Worm (Caenorhabditis elegans) whole organism, L1 larva: Measurements from ENCODE around the gene nlp-5.
A peak's percentile ranks its signal among the peaks of the same experiment; 100 is the strongest.

Source experiments
- C04F5.9 ChIP-seq: sonication (generic microtip); optimal IDR thresholded peaks from 2 replicates; lab custom pipeline; 2016; ENCODE audit warnings: missing genetic modification characterization, missing compliant biosample characterization
- C16A3.4 ChIP-seq: fragments of 150-350 bp; optimal IDR thresholded peaks from 2 replicates; lab custom pipeline; 2014; ENCODE audit warnings: missing biosample characterization, missing genetic modification characterization
- C34B4.2 ChIP-seq: sonication (generic microtip); optimal IDR thresholded peaks from 2 replicates; lab custom pipeline; 2017; ENCODE audit warnings: mild to moderate bottlenecking, missing genetic modification characterization, missing compliant biosample characterization
- F16B12.6 ChIP-seq: fragments of 150-350 bp; optimal IDR thresholded peaks from 2 replicates; lab custom pipeline; 2014; ENCODE audit warnings: missing biosample characterization, missing genetic modification characterization
- alr-1 ChIP-seq: fragments of 200-800 bp; sonication (Bioruptor generic); optimal IDR thresholded peaks from 2 replicates; lab custom pipeline; 2018; ENCODE audit warnings: borderline replicate concordance, mild to moderate bottlenecking, missing genetic modification characterization, missing compliant biosample characterization
- aly-2 ChIP-seq: fragments of 150-350 bp; optimal IDR thresholded peaks from 2 replicates; lab custom pipeline; 2014; ENCODE audit warnings: missing biosample characterization, missing genetic modification characterization
- blmp-1 ChIP-seq: fragments of 150-350 bp; optimal IDR thresholded peaks from 2 replicates; lab custom pipeline; 2014; ENCODE audit warnings: missing biosample characterization, missing genetic modification characterization
- ceh-8 ChIP-seq: fragments of 200-800 bp; sonication (Bioruptor generic); optimal IDR thresholded peaks from 2 replicates; lab custom pipeline; 2018; ENCODE audit warnings: mild to moderate bottlenecking, missing genetic modification characterization, moderate library complexity, missing compliant biosample characterization
- ceh-88 ChIP-seq: fragments of 200-800 bp; sonication (Bioruptor generic); IDR thresholded peaks from 2 replicates; pipeline ENCODE4 v1.3.6; 2022; ENCODE audit warnings: missing genetic modification characterization, missing compliant biosample characterization
- efl-1 ChIP-seq, 4 experiments: fragments of 150-350 bp; optimal IDR thresholded peaks in 3 of 4; peaks in 1 of 4; 1 replicate in 1 of 4; 2 replicates in 3 of 4; lab custom pipeline; 2014; ENCODE audit warnings: missing biosample characterization in 2 of 4, missing genetic modification characterization in 2 of 4, missing genetic modification reagents in 2 of 4
- efl-3 ChIP-seq: fragments of 200-800 bp; sonication (Bioruptor generic); optimal IDR thresholded peaks from 2 replicates; lab custom pipeline; 2018; ENCODE audit warnings: mild to moderate bottlenecking, missing genetic modification characterization, missing compliant biosample characterization
- egl-27 ChIP-seq, 2 experiments: fragments of 150-350 bp in 1 of 2; sonication (generic microtip); optimal IDR thresholded peaks; 3 replicates each; lab custom pipeline; 2017 to 2018; ENCODE audit warnings: missing biosample characterization in 2 of 2, missing genetic modification characterization in 2 of 2, missing genetic modification reagents in 2 of 2
- elt-3 ChIP-seq, 6 experiments: fragments of 150-350 bp in 1 of 6; sonication (generic microtip); optimal IDR thresholded peaks; 2 replicates each; lab custom pipeline; 2017 to 2018; ENCODE audit warnings: missing biosample characterization in 6 of 6, missing genetic modification characterization in 6 of 6, inconsistent platforms in 1 of 6
- fkh-10 ChIP-seq: sonication (generic microtip); optimal IDR thresholded peaks from 2 replicates; lab custom pipeline; 2017; ENCODE audit warnings: missing biosample characterization, missing genetic modification reagents, missing genetic modification characterization
- fkh-4 ChIP-seq: sonication (generic microtip); optimal IDR thresholded peaks from 2 replicates; lab custom pipeline; 2016; ENCODE audit warnings: missing compliant biosample characterization, missing genetic modification characterization, borderline replicate concordance
- fos-1 ChIP-seq: fragments of 150-350 bp; optimal IDR thresholded peaks from 2 replicates; lab custom pipeline; 2014; ENCODE audit warnings: missing biosample characterization, missing genetic modification characterization
- grh-1 ChIP-seq: fragments of 200-800 bp; sonication (Bioruptor generic); IDR thresholded peaks from 2 replicates; pipeline ENCODE4 v1.3.6; 2022; ENCODE audit warnings: missing genetic modification reagents, missing genetic modification characterization, missing compliant biosample characterization
- hlh-17 ChIP-seq: fragments of 200-800 bp; sonication (Bioruptor generic); optimal IDR thresholded peaks from 2 replicates; lab custom pipeline; 2018; ENCODE audit warnings: missing genetic modification characterization, mild to moderate bottlenecking, missing compliant biosample characterization, moderate library complexity, borderline replicate concordance
- hpl-2 ChIP-seq: fragments of 150-350 bp; optimal IDR thresholded peaks from 2 replicates; lab custom pipeline; 2014; ENCODE audit warnings: missing biosample characterization, missing genetic modification reagents, missing genetic modification characterization
- irx-1 ChIP-seq: sonication (generic microtip); optimal IDR thresholded peaks from 2 replicates; lab custom pipeline; 2016; ENCODE audit warnings: missing genetic modification characterization, missing compliant biosample characterization
- jun-1 ChIP-seq: fragments of 150-350 bp; optimal IDR thresholded peaks from 2 replicates; lab custom pipeline; 2014; ENCODE audit warnings: missing biosample characterization, missing genetic modification reagents, missing genetic modification characterization
- lin-13 ChIP-seq: fragments of 150-350 bp; optimal IDR thresholded peaks from 2 replicates; lab custom pipeline; 2014; ENCODE audit warnings: missing biosample characterization, missing genetic modification reagents, missing genetic modification characterization
- lin-14 ChIP-seq: fragments of 200-800 bp; sonication (Bioruptor generic); optimal IDR thresholded peaks from 2 replicates; lab custom pipeline; 2018; ENCODE audit warnings: mild to moderate bottlenecking, missing genetic modification characterization, moderate library complexity, missing compliant biosample characterization
- lin-15B ChIP-seq: fragments of 150-350 bp; sonication (generic microtip); optimal IDR thresholded peaks from 3 replicates; lab custom pipeline; 2014; ENCODE audit warnings: missing biosample characterization, missing genetic modification characterization
- lin-35 ChIP-seq, 2 experiments: fragments of 150-350 bp; optimal IDR thresholded peaks; 2 replicates each; lab custom pipeline; 2014; ENCODE audit warnings: missing biosample characterization in 2 of 2, missing genetic modification characterization in 2 of 2, missing genetic modification reagents in 2 of 2
- lin-39 ChIP-seq: fragments of 150-350 bp; optimal IDR thresholded peaks from 2 replicates; lab custom pipeline; 2014; ENCODE audit warnings: missing biosample characterization, missing genetic modification reagents, missing genetic modification characterization
- mab-9 ChIP-seq: fragments of 200-800 bp; sonication (Bioruptor generic); IDR thresholded peaks from 2 replicates; pipeline ENCODE4 v1.3.6; 2022; ENCODE audit warnings: missing genetic modification reagents, missing genetic modification characterization, missing compliant biosample characterization
- mdl-1 ChIP-seq, 2 experiments: fragments of 150-350 bp; optimal IDR thresholded peaks; 2 replicates each; lab custom pipeline; 2014 to 2017; ENCODE audit warnings: missing biosample characterization in 2 of 2, missing genetic modification characterization in 2 of 2, inconsistent platforms in 1 of 2
- mef-2 ChIP-seq: fragments of 150-350 bp; optimal IDR thresholded peaks from 2 replicates; lab custom pipeline; 2014; ENCODE audit warnings: missing biosample characterization, missing genetic modification characterization
- nhr-19 ChIP-seq: fragments of 200-800 bp; sonication (Bioruptor generic); conservative IDR thresholded peaks from 2 replicates; pipeline ENCODE4 v1.3.6; 2022; ENCODE audit warnings: missing genetic modification characterization, missing compliant biosample characterization
- nhr-20 ChIP-seq: sonication (generic microtip); optimal IDR thresholded peaks from 2 replicates; lab custom pipeline; 2016; ENCODE audit warnings: mild to moderate bottlenecking, missing genetic modification characterization, missing compliant biosample characterization
- nhr-237 ChIP-seq: fragments of 150-350 bp; optimal IDR thresholded peaks from 2 replicates; lab custom pipeline; 2014; ENCODE audit warnings: missing biosample characterization, missing genetic modification characterization
- nhr-28 ChIP-seq: fragments of 150-350 bp; optimal IDR thresholded peaks from 2 replicates; lab custom pipeline; 2014; ENCODE audit warnings: missing biosample characterization, missing genetic modification characterization
- nhr-47 ChIP-seq: sonication (generic microtip); optimal IDR thresholded peaks from 2 replicates; lab custom pipeline; 2016; ENCODE audit warnings: mild to moderate bottlenecking, missing genetic modification characterization, moderate library complexity, missing compliant biosample characterization
- nhr-71 ChIP-seq: sonication (generic microtip); optimal IDR thresholded peaks from 2 replicates; lab custom pipeline; 2016; ENCODE audit warnings: mild to moderate bottlenecking, missing genetic modification characterization, moderate library complexity, missing compliant biosample characterization
- nhr-76 ChIP-seq: sonication (generic microtip); optimal IDR thresholded peaks from 2 replicates; lab custom pipeline; 2017; ENCODE audit warnings: missing biosample characterization, missing genetic modification characterization
- nhr-90 ChIP-seq: sonication (generic microtip); optimal IDR thresholded peaks from 2 replicates; lab custom pipeline; 2016; ENCODE audit warnings: mild to moderate bottlenecking, missing genetic modification characterization, missing compliant biosample characterization; ENCODE audit not compliant: poor library complexity
- pax-3 ChIP-seq: fragments of 200-800 bp; sonication (Bioruptor generic); optimal IDR thresholded peaks from 2 replicates; lab custom pipeline; 2018; ENCODE audit warnings: mild to moderate bottlenecking, missing genetic modification characterization, moderate library complexity, missing compliant biosample characterization
- pqm-1 ChIP-seq: sonication (generic microtip); optimal IDR thresholded peaks from 3 replicates; lab custom pipeline; 2017; ENCODE audit warnings: missing biosample characterization, missing genetic modification characterization
- rnt-1 ChIP-seq: sonication (generic microtip); optimal IDR thresholded peaks from 2 replicates; lab custom pipeline; 2016; ENCODE audit warnings: mild to moderate bottlenecking, missing genetic modification characterization, moderate library complexity, missing compliant biosample characterization
- skn-1 ChIP-seq: fragments of 150-350 bp; optimal IDR thresholded peaks from 2 replicates; lab custom pipeline; 2014; ENCODE audit warnings: missing biosample characterization, missing genetic modification characterization
- sptf-1 ChIP-seq: fragments of 150-350 bp; optimal IDR thresholded peaks from 2 replicates; lab custom pipeline; 2014; ENCODE audit warnings: missing biosample characterization, missing genetic modification characterization
- sup-37 ChIP-seq: fragments of 200-800 bp; sonication (Bioruptor generic); optimal IDR thresholded peaks from 2 replicates; lab custom pipeline; 2018; ENCODE audit warnings: mild to moderate bottlenecking, missing genetic modification characterization, missing compliant biosample characterization
- tbx-2 ChIP-seq: sonication (generic microtip); optimal IDR thresholded peaks from 2 replicates; lab custom pipeline; 2016; ENCODE audit warnings: missing genetic modification characterization, missing compliant biosample characterization
- tlp-1 ChIP-seq: fragments of 150-350 bp; optimal IDR thresholded peaks from 2 replicates; lab custom pipeline; 2014; ENCODE audit warnings: missing biosample characterization, missing genetic modification characterization
- unc-130 ChIP-seq: fragments of 150-350 bp; optimal IDR thresholded peaks from 2 replicates; lab custom pipeline; 2017; ENCODE audit warnings: missing biosample characterization, missing genetic modification characterization, inconsistent platforms
- unc-30 ChIP-seq: sonication (generic microtip); optimal IDR thresholded peaks from 2 replicates; lab custom pipeline; 2017; ENCODE audit warnings: missing biosample characterization, missing genetic modification characterization
- unc-86 ChIP-seq: sonication (generic microtip); optimal IDR thresholded peaks from 2 replicates; lab custom pipeline; 2016; ENCODE audit warnings: missing genetic modification characterization, missing compliant biosample characterization
- unc-98 ChIP-seq: fragments of 200-800 bp; sonication (Bioruptor generic); IDR thresholded peaks from 2 replicates; pipeline ENCODE4 v1.3.6; 2022; ENCODE audit warnings: missing genetic modification characterization, missing compliant biosample characterization
- vab-15 ChIP-seq: sonication (generic microtip); optimal IDR thresholded peaks from 2 replicates; lab custom pipeline; 2017; ENCODE audit warnings: missing genotype, mild to moderate bottlenecking, missing genetic modification characterization, missing compliant biosample characterization
- xbp-1 ChIP-seq: sonication (generic microtip); optimal IDR thresholded peaks from 2 replicates; lab custom pipeline; 2016; ENCODE audit warnings: missing genetic modification characterization, missing compliant biosample characterization
- ztf-11 ChIP-seq, 2 experiments: sonication (generic microtip); optimal IDR thresholded peaks; 2 replicates each; lab custom pipeline; 2016 to 2017; ENCODE audit warnings: missing genetic modification characterization in 2 of 2, missing biosample characterization in 1 of 2, missing compliant biosample characterization in 1 of 2
- ztf-4 ChIP-seq: fragments of 150-350 bp; optimal IDR thresholded peaks from 2 replicates; lab custom pipeline; 2014; ENCODE audit warnings: missing biosample characterization, missing genetic modification characterization

Gene nlp-5

DNA sequence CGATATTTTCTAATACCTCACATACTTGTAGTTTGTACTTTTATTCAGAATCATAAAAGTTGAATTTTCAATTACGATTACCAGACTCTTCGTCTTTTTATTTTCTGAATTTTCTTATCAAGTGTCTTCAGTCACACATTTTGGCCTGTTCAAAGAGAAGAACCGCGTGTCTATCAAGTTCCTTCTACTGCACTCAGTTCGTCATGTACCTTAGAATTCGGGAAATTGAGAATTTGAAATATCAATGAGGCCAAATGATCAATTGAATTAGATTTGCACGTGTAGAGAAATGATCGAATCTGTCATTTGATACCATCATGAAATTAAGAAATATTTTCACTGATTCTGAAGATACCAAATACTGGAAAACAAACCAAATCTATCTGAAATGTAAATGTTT is 25.3 kb downstream of the nlp-5 start:
- no peak for TF ChIP-seq ztf-11 (tag; optimal IDR thresholded peaks at IDR 0.05; lab: Kevin White, UChicago)
- no peak for TF ChIP-seq efl-3
- TF ChIP-seq unc-30 = no peak
- no peak for TF ChIP-seq jun-1 (tag; lab: Kevin White, UChicago)
- TF ChIP-seq rnt-1 = no peak
- no peak for TF ChIP-seq mab-9 (GFP tag; lab: Robert Waterston, UW)
- TF ChIP-seq lin-15B (tag; lab: Kevin White, UChicago) = no peak
- TF ChIP-seq xbp-1 = no peak
- TF ChIP-seq unc-98 = no peak
- no peak for TF ChIP-seq vab-15
- no peak for TF ChIP-seq efl-1 (optimal IDR thresholded peaks at IDR 0.05; lab: Kevin White, UChicago)
- peak in 1 of 2 experiments; percentile 84 for TF ChIP-seq efl-1 (GFP tag; optimal IDR thresholded peaks at IDR 0.05 in 1 of 2; lab: Kevin White, UChicago)
- no peak for TF ChIP-seq fos-1 (tag; lab: Kevin White, UChicago)
- peak; percentile 55 for TF ChIP-seq lin-14 (GFP tag; lab: Kevin White, UChicago)
- TF ChIP-seq unc-130 = no peak
- peak in 1 of 2 experiments; percentile 13 for TF ChIP-seq lin-35 (GFP tag; optimal IDR thresholded peaks at IDR 0.05; lab: Kevin White, UChicago)
- TF ChIP-seq mdl-1 (tag; optimal IDR thresholded peaks at IDR 0.05; lab: Kevin White, UChicago) = peak in 1 of 2 experiments; percentile 33
- TF ChIP-seq C16A3.4 = no peak
- TF ChIP-seq elt-3 (tag; optimal IDR thresholded peaks at IDR 0.05; lab: Kevin White, UChicago) = peak in 1 of 6 experiments; percentile 52
- TF ChIP-seq unc-86 (tag; lab: Kevin White, UChicago) = no peak
- no peak for TF ChIP-seq sup-37
- no peak for TF ChIP-seq irx-1 (tag; lab: Kevin White, UChicago)
- no peak for TF ChIP-seq mef-2 (tag; lab: Kevin White, UChicago)
- peak; percentile 63 for TF ChIP-seq blmp-1 (tag; lab: Kevin White, UChicago)
- no peak for TF ChIP-seq sptf-1 (tag; lab: Kevin White, UChicago)
- TF ChIP-seq nhr-71 (tag; lab: Kevin White, UChicago) = peak; percentile 50
- no peak for TF ChIP-seq pqm-1 (tag; lab: Kevin White, UChicago)
- TF ChIP-seq skn-1 (tag; lab: Kevin White, UChicago) = no peak
- no peak for TF ChIP-seq ceh-8 (GFP tag; lab: Kevin White, UChicago)
- TF ChIP-seq alr-1 = no peak
- TF ChIP-seq nhr-76 (tag; lab: Kevin White, UChicago) = no peak
- peak; percentile 31 for TF ChIP-seq tbx-2 (tag; lab: Kevin White, UChicago)
- peak; percentile 64 for TF ChIP-seq nhr-20 (tag; lab: Kevin White, UChicago)
- no peak for TF ChIP-seq F16B12.6 (tag; lab: Kevin White, UChicago)
- TF ChIP-seq nhr-47 = no peak
- no peak for TF ChIP-seq ceh-88 (GFP tag; lab: Robert Waterston, UW)
- TF ChIP-seq egl-27 (tag; optimal IDR thresholded peaks at IDR 0.05; lab: Kevin White, UChicago) = no peak
- TF ChIP-seq hlh-17 (GFP tag; lab: Kevin White, UChicago) = no peak
- no peak for TF ChIP-seq lin-13 (GFP tag; lab: Kevin White, UChicago)
- no peak for TF ChIP-seq nhr-19
- TF ChIP-seq hpl-2 (GFP tag; lab: Kevin White, UChicago) = no peak
- no peak for TF ChIP-seq nhr-237 (tag; lab: Kevin White, UChicago)
- TF ChIP-seq nhr-90 (tag; lab: Kevin White, UChicago) = peak; percentile 15
- TF ChIP-seq tlp-1 = no peak
- no peak for TF ChIP-seq pax-3 (tag; lab: Kevin White, UChicago)
- no peak for TF ChIP-seq aly-2 (tag; lab: Kevin White, UChicago)
- no peak for TF ChIP-seq C04F5.9 (tag; lab: Kevin White, UChicago)
- TF ChIP-seq fkh-4 (tag; lab: Kevin White, UChicago) = no peak
- TF ChIP-seq C34B4.2 (tag; lab: Kevin White, UChicago) = no peak
- 0 out of 2 replicates have a peak, but pooled peaks have one; percentile 33 for TF ChIP-seq grh-1 (GFP tag; lab: Robert Waterston, UW)
- no peak for TF ChIP-seq ztf-4 (tag; lab: Kevin White, UChicago)
- TF ChIP-seq nhr-28 (tag; lab: Kevin White, UChicago) = no peak
- TF ChIP-seq fkh-10 (GFP tag; lab: Kevin White, UChicago) = no peak
- no peak for TF ChIP-seq lin-39 (tag; lab: Kevin White, UChicago)
